Worm (Caenorhabditis elegans) whole organism, L3 larva: ENCODE measurements around the gene K11E4.6.

Experiments used
- lin-15B ChIP-seq: fragments of 150-350 bp; optimal IDR thresholded peaks from 2 replicates; lab custom pipeline; 2014; ENCODE audit warnings: missing biosample characterization, missing genetic modification characterization
- mdl-1 ChIP-seq: fragments of 150-350 bp; optimal IDR thresholded peaks from 2 replicates; lab custom pipeline; 2014; ENCODE audit warnings: missing biosample characterization, missing genetic modification characterization
- unc-62 ChIP-seq: fragments of 150-350 bp; sonication (generic microtip); optimal IDR thresholded peaks from 4 replicates; lab custom pipeline; 2014; ENCODE audit warnings: missing biosample characterization, missing genetic modification reagents, missing genetic modification characterization
- ztf-11 ChIP-seq: fragments of 150-350 bp; optimal IDR thresholded peaks from 2 replicates; lab custom pipeline; 2014; ENCODE audit warnings: missing biosample characterization, missing genetic modification characterization

DNA sequence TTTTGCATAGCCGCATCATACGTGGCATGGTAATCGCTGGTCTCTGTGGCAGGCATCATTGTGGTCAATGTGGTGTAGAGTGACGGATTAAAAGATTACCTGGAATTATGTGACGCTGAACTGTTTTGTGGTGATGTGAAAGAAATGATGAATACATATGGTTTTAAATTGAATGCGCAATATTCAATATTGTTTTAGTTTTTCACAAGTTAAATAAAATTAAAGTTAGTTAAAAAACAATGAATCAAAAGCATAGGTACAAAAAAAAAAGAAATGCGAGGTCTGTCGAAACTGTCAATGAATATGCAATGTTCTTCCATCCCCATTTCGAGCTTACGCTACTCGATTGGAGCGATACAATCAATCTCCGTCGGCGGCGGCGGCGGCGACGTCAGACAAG is 12.6 kb upstream of the K11E4.6 start, which contains the start of gene K02D3.2:
- TF ChIP-seq ztf-11 (tag; lab: Kevin White, UChicago) (no peak), lin-15B (no peak), mdl-1 (tag; lab: Kevin White, UChicago) (no peak), unc-62 (GFP tag; lab: Kevin White, UChicago) (no peak)
